Fruit fly (Drosophila melanogaster) whole organism, embryonic: ENCODE results near the gene Hrb27C.

ENCODE experiments used
- Atf-2 ChIP-seq: fragments of 200-800 bp; sonication (Bioruptor generic); optimal IDR thresholded peaks from 2 replicates; lab custom pipeline; 2016; ENCODE audit warnings: missing biosample characterization, missing genetic modification characterization
- CG10462 ChIP-seq: fragments of 200-800 bp; sonication (Bioruptor generic); optimal IDR thresholded peaks from 2 replicates; lab custom pipeline; 2016; ENCODE audit warnings: missing biosample characterization, missing genetic modification characterization
- CG10543 ChIP-seq: fragments of 200-800 bp; sonication (Bioruptor generic); optimal IDR thresholded peaks from 3 replicates; lab custom pipeline; 2017; ENCODE audit warnings: missing biosample characterization, mild to moderate bottlenecking, missing genetic modification characterization, moderate library complexity
- CG10565 ChIP-seq: fragments of 200-800 bp; sonication (Bioruptor generic); optimal IDR thresholded peaks from 3 replicates; lab custom pipeline; 2016; ENCODE audit warnings: missing biosample characterization, mild to moderate bottlenecking, missing genetic modification characterization
- CG11504 ChIP-seq: fragments of 200-800 bp; sonication (Bioruptor generic); optimal IDR thresholded peaks from 3 replicates; lab custom pipeline; 2019; ENCODE audit warnings: missing biosample characterization, mild to moderate bottlenecking, missing genetic modification characterization, moderate library complexity
- CG11696 ChIP-seq: fragments of 200-800 bp; sonication (Bioruptor generic); IDR thresholded peaks from 2 replicates; pipeline ENCODE4 v1.3.6; 2022; ENCODE audit warnings: missing biosample characterization, missing genetic modification characterization
- CG12219 ChIP-seq: fragments of 200-800 bp; sonication (Bioruptor generic); optimal IDR thresholded peaks from 3 replicates; lab custom pipeline; 2018; ENCODE audit warnings: missing biosample characterization, mild to moderate bottlenecking, missing genetic modification characterization
- CG12299 ChIP-seq: fragments of 200-800 bp; sonication (Bioruptor generic); optimal IDR thresholded peaks from 2 replicates; lab custom pipeline; 2018; ENCODE audit warnings: missing biosample characterization, mild to moderate bottlenecking, missing genetic modification characterization
- CG1832 ChIP-seq: fragments of 200-800 bp; sonication (Bioruptor generic); optimal IDR thresholded peaks from 2 replicates; lab custom pipeline; 2017; ENCODE audit warnings: missing biosample characterization, mild to moderate bottlenecking, missing genetic modification characterization, inconsistent platforms
- CG2202 ChIP-seq: fragments of 200-800 bp; sonication (Bioruptor generic); optimal IDR thresholded peaks from 2 replicates; lab custom pipeline; 2018; ENCODE audit warnings: missing biosample characterization, mild to moderate bottlenecking, missing genetic modification characterization
- CG2678 ChIP-seq: fragments of 200-800 bp; sonication (Bioruptor generic); optimal IDR thresholded peaks from 3 replicates; lab custom pipeline; 2019; ENCODE audit warnings: missing biosample characterization, mild to moderate bottlenecking, missing genetic modification characterization, moderate library complexity
- CG31441 ChIP-seq: fragments of 200-800 bp; sonication (Bioruptor generic); IDR thresholded peaks from 2 replicates; pipeline ENCODE4 v1.3.6; 2022; ENCODE audit warnings: missing biosample characterization, missing genetic modification characterization
- CG34422 ChIP-seq: fragments of 200-800 bp; sonication (Bioruptor generic); IDR thresholded peaks from 3 replicates; pipeline ENCODE4 v1.3.6; 2022; ENCODE audit warnings: missing biosample characterization, missing genetic modification characterization
- CG42726 ChIP-seq: fragments of 200-800 bp; sonication (Bioruptor generic); IDR thresholded peaks from 2 replicates; pipeline ENCODE4 v1.3.6; 2022; ENCODE audit warnings: missing biosample characterization, missing genetic modification characterization; ENCODE audit not compliant: partially characterized antibody
- CG4328 ChIP-seq: fragments of 200-800 bp; sonication (Bioruptor generic); optimal IDR thresholded peaks from 3 replicates; lab custom pipeline; 2017; ENCODE audit warnings: missing biosample characterization, missing genetic modification reagents, missing genetic modification characterization
- CG4854 ChIP-seq: fragments of 200-800 bp; sonication (Bioruptor generic); optimal IDR thresholded peaks from 2 replicates; lab custom pipeline; 2016; ENCODE audit warnings: missing biosample characterization, missing genetic modification characterization, inconsistent platforms
- CG6683 ChIP-seq: fragments of 200-800 bp; sonication (Bioruptor generic); optimal IDR thresholded peaks from 2 replicates; lab custom pipeline; 2017; ENCODE audit warnings: missing biosample characterization, mild to moderate bottlenecking, missing genetic modification characterization, missing genetic modification reagents
- CG6765 ChIP-seq: fragments of 200-800 bp; sonication (Bioruptor generic); optimal IDR thresholded peaks from 3 replicates; lab custom pipeline; 2017; ENCODE audit warnings: missing biosample characterization, mild to moderate bottlenecking, missing genetic modification characterization
- CG7987 ChIP-seq: fragments of 200-800 bp; sonication (Bioruptor generic); optimal IDR thresholded peaks from 2 replicates; lab custom pipeline; 2018; ENCODE audit warnings: missing biosample characterization, mild to moderate bottlenecking, missing genetic modification characterization, moderate library complexity
- CoRest ChIP-seq: fragments of 200-800 bp; sonication (Bioruptor generic); optimal IDR thresholded peaks from 3 replicates; lab custom pipeline; 2018; ENCODE audit warnings: missing biosample characterization, mild to moderate bottlenecking, missing genetic modification characterization, moderate library complexity
- Dek ChIP-seq: fragments of 200-800 bp; sonication (Bioruptor generic); optimal IDR thresholded peaks from 3 replicates; lab custom pipeline; 2019; ENCODE audit warnings: missing biosample characterization, mild to moderate bottlenecking, missing genetic modification characterization, moderate library complexity
- Dip2 ChIP-seq: fragments of 200-800 bp; sonication (Bioruptor generic); IDR thresholded peaks from 2 replicates; pipeline ENCODE4 v1.3.6; 2022; ENCODE audit warnings: missing biosample characterization, missing genetic modification characterization
- Dp ChIP-seq: fragments of 200-800 bp; sonication (Bioruptor generic); optimal IDR thresholded peaks from 2 replicates; lab custom pipeline; 2018; ENCODE audit warnings: missing biosample characterization, mild to moderate bottlenecking, missing genetic modification characterization, moderate library complexity
- Drgx ChIP-seq: fragments of 200-800 bp; sonication (Bioruptor generic); IDR thresholded peaks from 2 replicates; pipeline ENCODE4 v1.3.6; 2022; ENCODE audit warnings: missing biosample characterization, missing genetic modification characterization
- HHEX ChIP-seq: fragments of 200-800 bp; sonication (Bioruptor generic); optimal IDR thresholded peaks from 3 replicates; lab custom pipeline; 2017; ENCODE audit warnings: missing biosample characterization, mild to moderate bottlenecking, missing genetic modification characterization, missing genetic modification reagents
- Hr3 ChIP-seq: fragments of 200-800 bp; sonication (Bioruptor generic); optimal IDR thresholded peaks from 3 replicates; lab custom pipeline; 2016; ENCODE audit warnings: missing biosample characterization, missing genetic modification characterization
- Hr51 ChIP-seq, 2 experiments: fragments of 200-800 bp; sonication (Bioruptor generic); optimal IDR thresholded peaks; 2 replicates in 1 of 2; 3 replicates in 1 of 2; lab custom pipeline; 2016 to 2018; ENCODE audit warnings: missing biosample characterization in 2 of 2, missing genetic modification characterization in 2 of 2, mild to moderate bottlenecking in 1 of 2, moderate library complexity in 1 of 2
- Kr ChIP-seq: fragments of 200-800 bp; sonication (Bioruptor generic); optimal IDR thresholded peaks from 2 replicates; lab custom pipeline; 2017; ENCODE audit warnings: missing biosample characterization, mild to moderate bottlenecking, missing genetic modification characterization
- Lpt ChIP-seq: fragments of >200 bp; optimal IDR thresholded peaks from 2 replicates; lab custom pipeline; 2018; ENCODE audit warnings: missing biosample characterization, missing genetic modification characterization
- MBD-R2 ChIP-seq: fragments of 200-800 bp; sonication (Bioruptor generic); IDR thresholded peaks from 2 replicates; pipeline ENCODE4 v1.3.6; 2022; ENCODE audit warnings: missing biosample characterization, missing genetic modification characterization
- Mrtf ChIP-seq: fragments of 200-800 bp; sonication (Bioruptor generic); IDR thresholded peaks from 3 replicates; pipeline ENCODE4 v1.3.6; 2022; ENCODE audit warnings: missing biosample characterization, missing genetic modification characterization
- Oli ChIP-seq: fragments of 200-800 bp; sonication (Bioruptor generic); optimal IDR thresholded peaks from 2 replicates; lab custom pipeline; 2018; ENCODE audit warnings: missing biosample characterization, mild to moderate bottlenecking, missing genetic modification characterization, moderate library complexity
- Sox102F ChIP-seq: fragments of 200-800 bp; sonication (Bioruptor generic); optimal IDR thresholded peaks from 2 replicates; lab custom pipeline; 2018; ENCODE audit warnings: missing biosample characterization, mild to moderate bottlenecking, missing genetic modification characterization, moderate library complexity
- ase ChIP-seq: fragments of 200-800 bp; sonication (Bioruptor generic); IDR thresholded peaks from 3 replicates; pipeline ENCODE4 v1.3.6; 2022; ENCODE audit warnings: missing biosample characterization, missing genetic modification characterization
- ash1 ChIP-seq: fragments of 200-800 bp; sonication (Bioruptor generic); optimal IDR thresholded peaks from 2 replicates; lab custom pipeline; 2018; ENCODE audit warnings: missing biosample characterization, mild to moderate bottlenecking, missing genetic modification characterization
- chn ChIP-seq: fragments of 200-800 bp; sonication (Bioruptor generic); optimal IDR thresholded peaks from 2 replicates; lab custom pipeline; 2016; ENCODE audit warnings: missing biosample characterization, missing genetic modification characterization
- crol ChIP-seq: fragments of 200-800 bp; sonication (Bioruptor generic); IDR thresholded peaks from 2 replicates; pipeline ENCODE4 v1.3.6; 2022; ENCODE audit warnings: missing biosample characterization, missing genetic modification characterization
- dati ChIP-seq: fragments of 200-800 bp; sonication (Bioruptor generic); IDR thresholded peaks from 2 replicates; pipeline ENCODE4 v1.3.6; 2022; ENCODE audit warnings: missing biosample characterization, missing genetic modification characterization
- eve ChIP-seq, 2 experiments: fragments of >200 bp; optimal IDR thresholded peaks; 2 replicates each; lab custom pipeline; 2017; ENCODE audit warnings: missing biosample characterization in 2 of 2, missing genetic modification characterization in 2 of 2
- ftz-f1 ChIP-seq: fragments of 200-800 bp; sonication (Bioruptor generic); optimal IDR thresholded peaks from 2 replicates; lab custom pipeline; 2016; ENCODE audit warnings: missing biosample characterization, missing genetic modification characterization
- gcm2 ChIP-seq: fragments of 200-800 bp; sonication (Bioruptor generic); optimal IDR thresholded peaks from 2 replicates; lab custom pipeline; 2016; ENCODE audit warnings: missing biosample characterization, missing genetic modification characterization
- kni ChIP-seq: fragments of 200-800 bp; sonication (Bioruptor generic); optimal IDR thresholded peaks from 3 replicates; lab custom pipeline; 2017; ENCODE audit warnings: mild to moderate bottlenecking, missing biosample characterization, missing genetic modification reagents, missing genetic modification characterization
- lilli ChIP-seq: fragments of 200-800 bp; sonication (Bioruptor generic); optimal IDR thresholded peaks from 3 replicates; lab custom pipeline; 2016; ENCODE audit warnings: missing biosample characterization, missing genetic modification characterization
- onecut ChIP-seq: fragments of 200-800 bp; sonication (Bioruptor generic); IDR thresholded peaks from 2 replicates; pipeline ENCODE4 v1.3.6; 2022; ENCODE audit warnings: missing biosample characterization, missing genetic modification characterization
- sisA ChIP-seq: fragments of 200-800 bp; sonication (Bioruptor generic); IDR thresholded peaks from 2 replicates; pipeline ENCODE4 v1.3.6; 2022; ENCODE audit warnings: missing biosample characterization, missing genetic modification characterization
- sob ChIP-seq: fragments of 200-800 bp; sonication (Bioruptor generic); IDR thresholded peaks from 2 replicates; pipeline ENCODE4 v1.3.6; 2022; ENCODE audit warnings: missing biosample characterization, missing genetic modification characterization
- tap ChIP-seq: fragments of 200-800 bp; optimal IDR thresholded peaks from 3 replicates; lab custom pipeline; 2019; ENCODE audit warnings: missing biosample characterization, mild to moderate bottlenecking, missing genetic modification characterization, moderate library complexity
- tin ChIP-seq: fragments of 200-800 bp; sonication (Bioruptor generic); optimal IDR thresholded peaks from 3 replicates; lab custom pipeline; 2016; ENCODE audit warnings: missing biosample characterization, missing genetic modification characterization
- trem ChIP-seq: fragments of 200-800 bp; optimal IDR thresholded peaks from 3 replicates; lab custom pipeline; 2019; ENCODE audit warnings: missing biosample characterization, mild to moderate bottlenecking, missing genetic modification characterization, moderate library complexity
- vnd ChIP-seq: fragments of 200-800 bp; sonication (Bioruptor generic); IDR thresholded peaks from 3 replicates; pipeline ENCODE4 v1.3.6; 2022; ENCODE audit warnings: missing biosample characterization, missing genetic modification characterization; ENCODE audit not compliant: partially characterized antibody

The Hrb27C gene

dm6 chr2L:6918517-6919202, 1.8 kb upstream of the Hrb27C start, which contains the start of gene nop5 (continued):
- TF ChIP-seq Hr51 (GFP tag; optimal IDR thresholded peaks at IDR 0.05; lab: Kevin White, UChicago) (no peak), sob (peak; percentile 21; the same call in 1 of the 2 replicates), gcm2 (GFP tag; lab: Kevin White, UChicago) (no peak), crol (GFP tag; lab: Robert Waterston, UW) (no peak), tin (GFP tag; lab: Kevin White, UChicago) (peak; percentile 35), kni (no peak), CG4854 (GFP tag; lab: Kevin White, UChicago) (no peak), CG10543 (peak; percentile 85), dati (no peak), Drgx (GFP tag; lab: Robert Waterston, UW) (no peak), HHEX (GFP tag; lab: Kevin White, UChicago) (peak; percentile 78), tap (tag; lab: Kevin White, UChicago) (peak; percentile 67), CG4328 (GFP tag; lab: Kevin White, UChicago) (peak; percentile 84), Hr3 (GFP tag; lab: Kevin White, UChicago) (peak; percentile 78), vnd (GFP tag; lab: Robert Waterston, UW) (no peak), trem (peak; percentile 36), lilli (GFP tag; lab: Kevin White, UChicago) (no peak), CG2678 (tag; lab: Kevin White, UChicago) (peak; percentile 89), sisA (GFP tag; lab: Robert Waterston, UW) (no peak), CG11504 (tag; lab: Kevin White, UChicago) (no peak), Atf-2 (GFP tag; lab: Kevin White, UChicago) (no peak), Oli (no peak), CG2202 (tag; lab: Kevin White, UChicago) (no peak), CG7987 (no peak), CoRest (tag; lab: Kevin White, UChicago) (peak; percentile 86), Kr (no peak), Dp (GFP tag; lab: Kevin White, UChicago) (peak; percentile 10), Mrtf (no peak), CG6765 (GFP tag; lab: Kevin White, UChicago) (peak; percentile 79), CG10565 (GFP tag; lab: Kevin White, UChicago) (no peak), CG31441 (GFP tag; lab: Robert Waterston, UW) (peak; percentile 12; the same call in 1 of the 2 replicates), Lpt (no peak), CG34422 (GFP tag; lab: Robert Waterston, UW) (peak; percentile 55; the same call in 1 of the 3 replicates), chn (no peak), ase (GFP tag; lab: Robert Waterston, UW) (no peak), CG12299 (tag; lab: Kevin White, UChicago) (peak; percentile 19), CG42726 (GFP tag; lab: Robert Waterston, UW) (no peak), ftz-f1 (GFP tag; lab: Kevin White, UChicago) (peak; percentile 44), eve (GFP tag; optimal IDR thresholded peaks at IDR 0.05; lab: Kevin White, UChicago) (no peak), Sox102F (no peak), Dip2 (GFP tag; lab: Robert Waterston, UW) (no peak), Dek (tag; lab: Kevin White, UChicago) (peak; percentile 71), onecut (0 out of 2 replicates have a peak, but pooled peaks have one; percentile 4), CG11696 (GFP tag; lab: Robert Waterston, UW) (no peak), CG12219 (no peak), ash1 (no peak), MBD-R2 (0 out of 2 replicates have a peak, but pooled peaks have one; percentile 7), CG1832 (GFP tag; lab: Kevin White, UChicago) (no peak), CG10462 (no peak), CG6683 (peak; percentile 42)
